Worm (Caenorhabditis elegans): ENCODE data around the gene ceh-7.

The ceh-7 gene

DNA sequence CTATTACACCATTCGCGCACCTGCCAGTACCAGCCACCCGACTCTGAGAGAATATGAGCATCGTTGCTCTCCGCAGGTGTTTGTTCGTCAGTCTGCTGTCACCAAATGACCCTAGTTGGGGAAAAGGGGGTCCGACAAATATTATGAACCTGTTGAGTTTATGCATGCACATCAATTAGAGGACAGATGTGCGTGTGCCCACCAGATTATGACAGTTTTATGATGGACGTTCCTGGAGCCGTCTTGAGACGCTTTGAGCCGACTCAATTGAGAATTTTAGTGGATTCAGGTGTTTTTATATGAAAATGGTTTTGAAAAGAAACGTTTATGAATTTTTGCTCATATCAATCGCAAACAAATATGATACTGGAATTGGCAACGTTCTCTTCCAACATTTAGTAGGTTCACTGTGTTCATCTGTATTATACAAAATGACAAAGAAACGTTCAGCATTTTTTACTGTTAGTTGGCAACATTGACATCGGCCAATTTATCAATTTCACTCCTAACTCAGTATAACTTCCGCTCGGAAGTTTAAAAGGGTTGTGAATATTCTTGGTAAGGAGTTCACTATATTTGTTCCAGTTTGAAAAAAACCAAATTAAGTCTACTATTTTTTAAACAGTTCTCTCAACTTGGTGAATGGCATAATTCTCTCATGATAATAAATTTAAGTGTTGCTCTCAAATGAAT, 43.8 kb upstream of the ceh-7 start (continued):
- no peak for TF ChIP-seq lin-13 (GFP tag; optimal IDR thresholded peaks at IDR 0.05)
- TF ChIP-seq daf-16 (GFP tag; optimal IDR thresholded peaks at IDR 0.05): peak in 1 of 2 experiments; percentile 11
- peak; percentile 74 for TF ChIP-seq daf-16 (tag; optimal IDR thresholded peaks at IDR 0.05)
- no peak for TF ChIP-seq ceh-28 (tag; optimal IDR thresholded peaks at IDR 0.05)
- no peak for TF ChIP-seq zip-11 (GFP tag; IDR thresholded peaks at IDR 0.05)
- peak; percentile 93 for TF ChIP-seq aha-1 (tag)
- no peak; the same call in 1 of the 2 replicates for TF ChIP-seq pha-4 (GFP tag; IDR thresholded peaks at IDR 0.05)
- TF ChIP-seq pha-4 (tag; optimal IDR thresholded peaks at IDR 0.05): no peak
- peak; percentile 20 for TF ChIP-seq fos-1 (tag; optimal IDR thresholded peaks at IDR 0.05)
- TF ChIP-seq ZK546.5 (tag; optimal IDR thresholded peaks at IDR 0.05): no peak
- TF ChIP-seq nhr-28 (tag; optimal IDR thresholded peaks at IDR 0.05): peak; percentile 15
- peak; percentile 30 for TF ChIP-seq nhr-6 (tag; optimal IDR thresholded peaks at IDR 0.05)
- peak; percentile 75 for TF ChIP-seq D1046.2 (GFP tag; IDR thresholded peaks at IDR 0.05)
- no peak for TF ChIP-seq ceh-62 (tag; optimal IDR thresholded peaks at IDR 0.05)
- TF ChIP-seq dmd-9 (GFP tag; IDR thresholded peaks at IDR 0.05): no peak; the same call in 1 of the 2 replicates
- TF ChIP-seq tag-97 (GFP tag; IDR thresholded peaks at IDR 0.05): no peak
- 0 out of 2 replicates have a peak, but pooled peaks have one; percentile 34 for TF ChIP-seq Y105C5A.15 (GFP tag; IDR thresholded peaks at IDR 0.05)
- TF ChIP-seq pqm-1 (tag; optimal IDR thresholded peaks at IDR 0.05): no peak
- TF ChIP-seq mxl-2 (GFP tag; conservative IDR thresholded peaks at IDR 0.05): no peak
- TF ChIP-seq lsy-2 (tag; optimal IDR thresholded peaks at IDR 0.05): peak; percentile 47 to 51
- peak; percentile 78; the same call in 1 of the 2 replicates for TF ChIP-seq ceh-20 (GFP tag; IDR thresholded peaks at IDR 0.05)
- peak; percentile 42 for TF ChIP-seq Y5F2A.4 (GFP tag; optimal IDR thresholded peaks at IDR 0.05)
- TF ChIP-seq lin-15B (tag; optimal IDR thresholded peaks at IDR 0.05): no peak
- no peak for TF ChIP-seq cey-2 (tag; optimal IDR thresholded peaks at IDR 0.05; ENCODE audit: borderline replicate concordance, insufficient read depth)
- peak; percentile 78 for TF ChIP-seq nhr-77 (tag; optimal IDR thresholded peaks at IDR 0.05)
- TF ChIP-seq aly-2 (tag; optimal IDR thresholded peaks at IDR 0.05): no peak
- no peak for TF ChIP-seq zip-2 (tag; optimal IDR thresholded peaks at IDR 0.05)
- no peak for TF ChIP-seq daf-12 (tag; optimal IDR thresholded peaks at IDR 0.05)
- peak; percentile 60; the same call in 1 of the 2 replicates for TF ChIP-seq lim-7 (GFP tag; IDR thresholded peaks at IDR 0.05)
- no peak for TF ChIP-seq unc-39 (tag; optimal IDR thresholded peaks at IDR 0.05)
- TF ChIP-seq ztf-7 (tag; optimal IDR thresholded peaks at IDR 0.05): no peak
- TF ChIP-seq saeg-2 (GFP tag; IDR thresholded peaks at IDR 0.05): no peak
- peak; percentile 9 for TF ChIP-seq hlh-30 (tag; optimal IDR thresholded peaks at IDR 0.05; ENCODE audit: insufficient read depth)
- peak; percentile 58; the same call in 1 of the 2 replicates for TF ChIP-seq snpc-1.2 (GFP tag; IDR thresholded peaks at IDR 0.05)
- no peak; the same call in 1 of the 2 replicates for TF ChIP-seq madf-9 (GFP tag; conservative IDR thresholded peaks at IDR 0.05)
- TF ChIP-seq zfp-3 (GFP tag; conservative IDR thresholded peaks at IDR 0.05): peak; percentile 96
- no peak for TF ChIP-seq ztf-11 (tag; optimal IDR thresholded peaks at IDR 0.05)
- peak; percentile 52 for TF ChIP-seq dmd-6 (GFP tag; IDR thresholded peaks at IDR 0.05)
- TF ChIP-seq T26A8.4 (GFP tag; IDR thresholded peaks at IDR 0.05): peak; percentile 82
- 0 out of 2 replicates have a peak, but pooled peaks have one; percentile 25 for TF ChIP-seq egl-43 (GFP tag; IDR thresholded peaks at IDR 0.05)
- peak; percentile 80 for TF ChIP-seq mep-1 (tag; optimal IDR thresholded peaks at IDR 0.05)
- no peak for TF ChIP-seq unc-130 (GFP tag; optimal IDR thresholded peaks at IDR 0.05)
- TF ChIP-seq F10B5.3 (tag; optimal IDR thresholded peaks at IDR 0.05): no peak
- peak; percentile 49 for TF ChIP-seq nhr-48 (tag; optimal IDR thresholded peaks at IDR 0.05)
- TF ChIP-seq nhr-102 (tag; optimal IDR thresholded peaks at IDR 0.05): peak; percentile 71
- no peak for TF ChIP-seq fkh-10 (GFP tag; optimal IDR thresholded peaks at IDR 0.05)
- TF ChIP-seq ZK337.2 (GFP tag; IDR thresholded peaks at IDR 0.05): no peak
- TF ChIP-seq daf-8 (GFP tag; IDR thresholded peaks at IDR 0.05): no peak
- TF ChIP-seq duxl-1 (tag; optimal IDR thresholded peaks at IDR 0.05; ENCODE audit: poor library complexity): peak; percentile 83
- TF ChIP-seq Y48G9A.11 (GFP tag; IDR thresholded peaks at IDR 0.05): no peak
- TF ChIP-seq mes-2 (tag; optimal IDR thresholded peaks at IDR 0.05; ENCODE audit: poor library complexity, severe bottlenecking): peak; percentile 57
